Worm (Caenorhabditis elegans) whole organism, L4 larva: ENCODE measurements around the gene F58B4.3.

Experiments used
- F10B5.3 ChIP-seq: sonication (generic microtip); optimal IDR thresholded peaks from 2 replicates; lab custom pipeline; 2016; ENCODE audit warnings: mild to moderate bottlenecking, missing genetic modification characterization, missing compliant biosample characterization
- F44E2.7 ChIP-seq: fragments of 200-800 bp; sonication (Bioruptor generic); IDR thresholded peaks from 2 replicates; pipeline ENCODE4 v2.1.2; 2022; ENCODE audit warnings: missing genetic modification characterization, missing compliant biosample characterization
- F49E8.2 ChIP-seq: sonication (generic microtip); optimal IDR thresholded peaks from 2 replicates; lab custom pipeline; 2016; ENCODE audit warnings: missing compliant biosample characterization, mild to moderate bottlenecking, missing genetic modification characterization, borderline replicate concordance
- R02D3.7 ChIP-seq: fragments of 150-350 bp; sonication (generic microtip); optimal IDR thresholded peaks from 3 replicates; lab custom pipeline; 2014; ENCODE audit warnings: missing biosample characterization, missing genetic modification characterization
- Y105C5A.15 ChIP-seq: fragments of 200-800 bp; sonication (Bioruptor generic); IDR thresholded peaks from 2 replicates; pipeline ENCODE4 v1.3.6; 2022; ENCODE audit warnings: missing genetic modification characterization, missing compliant biosample characterization
- Y5F2A.4 ChIP-seq: fragments of 200-800 bp; sonication (Bioruptor generic); optimal IDR thresholded peaks from 2 replicates; lab custom pipeline; 2018; ENCODE audit warnings: mild to moderate bottlenecking, missing genetic modification characterization, missing compliant biosample characterization
- Y75B8A.6 ChIP-seq: fragments of 200-800 bp; sonication (Bioruptor generic); IDR thresholded peaks from 2 replicates; pipeline ENCODE4 v1.3.6; 2022; ENCODE audit warnings: missing genetic modification reagents, missing genetic modification characterization, missing compliant biosample characterization
- ZK337.2 ChIP-seq: fragments of 200-800 bp; sonication (Bioruptor generic); IDR thresholded peaks from 2 replicates; pipeline ENCODE4 v1.3.6; 2022; ENCODE audit warnings: missing genetic modification reagents, missing genetic modification characterization, missing compliant biosample characterization
- aha-1 ChIP-seq: fragments of 150-350 bp; peaks from one replicate; lab custom pipeline; 2014; ENCODE audit warnings: missing biosample characterization, missing genetic modification characterization
- aly-2 ChIP-seq: sonication (generic microtip); optimal IDR thresholded peaks from 2 replicates; lab custom pipeline; 2018; ENCODE audit warnings: missing biosample characterization, missing genetic modification characterization
- ces-1 ChIP-seq: fragments of 150-350 bp; sonication (generic microtip); optimal IDR thresholded peaks from 4 replicates; lab custom pipeline; 2014; ENCODE audit warnings: missing biosample characterization, missing genetic modification reagents, missing genetic modification characterization
- cey-2 ChIP-seq: sonication (generic microtip); optimal IDR thresholded peaks from 3 replicates; lab custom pipeline; 2017; ENCODE audit warnings: missing genetic modification characterization, mild to moderate bottlenecking, missing compliant biosample characterization, antibody characterized with exemption, borderline replicate concordance; ENCODE audit not compliant: insufficient read depth
- daf-12 ChIP-seq: fragments of 150-350 bp; optimal IDR thresholded peaks from 2 replicates; lab custom pipeline; 2014; ENCODE audit warnings: missing biosample characterization, missing genetic modification reagents, missing genetic modification characterization
- daf-8 ChIP-seq: fragments of 200-800 bp; sonication (Bioruptor generic); IDR thresholded peaks from 2 replicates; pipeline ENCODE4 v1.3.6; 2022; ENCODE audit warnings: missing genetic modification characterization, missing compliant biosample characterization
- dmd-6 ChIP-seq: fragments of 200-800 bp; sonication (Bioruptor generic); IDR thresholded peaks from 2 replicates; pipeline ENCODE4 v1.3.6; 2022; ENCODE audit warnings: missing genetic modification reagents, missing genetic modification characterization, missing compliant biosample characterization
- dmd-8 ChIP-seq: fragments of 200-800 bp; sonication (Bioruptor generic); IDR thresholded peaks from 2 replicates; pipeline ENCODE4 v1.3.6; 2022; ENCODE audit warnings: missing genetic modification characterization, missing compliant biosample characterization
- dpl-1 ChIP-seq: fragments of 150-350 bp; optimal IDR thresholded peaks from 2 replicates; lab custom pipeline; 2014; ENCODE audit warnings: missing biosample characterization, missing genetic modification reagents, missing genetic modification characterization
- dve-1 ChIP-seq: sonication (generic microtip); optimal IDR thresholded peaks from 2 replicates; lab custom pipeline; 2017; ENCODE audit warnings: antibody characterized with exemption, mild to moderate bottlenecking, missing genetic modification characterization, missing compliant biosample characterization; ENCODE audit not compliant: insufficient read depth
- egl-27 ChIP-seq: sonication (generic microtip); optimal IDR thresholded peaks from 3 replicates; lab custom pipeline; 2017; ENCODE audit warnings: missing biosample characterization, missing genetic modification reagents, missing genetic modification characterization
- egl-43 ChIP-seq: fragments of 200-800 bp; sonication (Bioruptor generic); IDR thresholded peaks from 2 replicates; pipeline ENCODE4 v1.3.6; 2022; ENCODE audit warnings: missing genetic modification reagents, missing genetic modification characterization, missing compliant biosample characterization
- fos-1 ChIP-seq: fragments of 150-350 bp; optimal IDR thresholded peaks from 2 replicates; lab custom pipeline; 2014; ENCODE audit warnings: missing biosample characterization, missing genetic modification characterization
- hif-1 ChIP-seq, 2 experiments: sonication (generic microtip); optimal IDR thresholded peaks; 2 replicates each; lab custom pipeline; 2016 to 2017; ENCODE audit warnings: missing compliant biosample characterization in 2 of 2, missing genetic modification characterization in 2 of 2, missing genetic modification reagents in 2 of 2, missing genotype in 2 of 2, mild to moderate bottlenecking in 1 of 2
- hlh-30 ChIP-seq: sonication (generic microtip); optimal IDR thresholded peaks from 2 replicates; lab custom pipeline; 2017; ENCODE audit warnings: antibody characterized with exemption, mild to moderate bottlenecking, missing genetic modification characterization, missing compliant biosample characterization; ENCODE audit not compliant: insufficient read depth
- lim-7 ChIP-seq: fragments of 200-800 bp; sonication (Bioruptor generic); IDR thresholded peaks from 2 replicates; pipeline ENCODE4 v1.3.6; 2022; ENCODE audit warnings: missing genetic modification characterization, missing compliant biosample characterization
- lin-15B ChIP-seq: fragments of 150-350 bp; sonication (generic microtip); optimal IDR thresholded peaks from 3 replicates; lab custom pipeline; 2014; ENCODE audit warnings: missing biosample characterization, missing genetic modification characterization
- lsy-2 ChIP-seq, 2 experiments: fragments of 150-350 bp in 1 of 2; sonication (generic microtip) in 1 of 2; optimal IDR thresholded peaks; 2 replicates each; lab custom pipeline; 2014 to 2017; ENCODE audit warnings: missing biosample characterization in 2 of 2, missing genetic modification characterization in 2 of 2
- mdl-1 ChIP-seq, 2 experiments: fragments of 150-350 bp in 1 of 2; sonication (generic microtip) in 1 of 2; optimal IDR thresholded peaks; 2 replicates each; lab custom pipeline; 2014 to 2017; ENCODE audit warnings: missing biosample characterization in 2 of 2, missing genetic modification characterization in 2 of 2
- mep-1 ChIP-seq: fragments of 150-350 bp; sonication (generic microtip); optimal IDR thresholded peaks from 3 replicates; lab custom pipeline; 2014; ENCODE audit warnings: missing biosample characterization, missing genetic modification characterization
- mxl-2 ChIP-seq: fragments of 200-800 bp; sonication (Bioruptor generic); conservative IDR thresholded peaks from 2 replicates; pipeline ENCODE4 v1.3.6; 2022; ENCODE audit warnings: missing genetic modification reagents, missing genetic modification characterization, missing compliant biosample characterization
- mxl-3 ChIP-seq: fragments of 200-800 bp; sonication (Bioruptor generic); optimal IDR thresholded peaks from 2 replicates; lab custom pipeline; 2018; ENCODE audit warnings: mild to moderate bottlenecking, missing genetic modification characterization, missing compliant biosample characterization
- nhr-10 ChIP-seq: fragments of 150-350 bp; optimal IDR thresholded peaks from 2 replicates; lab custom pipeline; 2014; ENCODE audit warnings: missing biosample characterization, missing genetic modification characterization
- nhr-102 ChIP-seq: sonication (generic microtip); optimal IDR thresholded peaks from 2 replicates; lab custom pipeline; 2016; ENCODE audit warnings: mild to moderate bottlenecking, missing genetic modification characterization, moderate library complexity, missing compliant biosample characterization
- nhr-111 ChIP-seq: fragments of 200-800 bp; sonication (Bioruptor generic); optimal IDR thresholded peaks from 2 replicates; lab custom pipeline; 2018; ENCODE audit warnings: mild to moderate bottlenecking, missing genetic modification characterization, missing compliant biosample characterization
- nhr-25 ChIP-seq: sonication (generic microtip); optimal IDR thresholded peaks from 2 replicates; lab custom pipeline; 2017; ENCODE audit warnings: missing genetic modification characterization, mild to moderate bottlenecking, missing compliant biosample characterization, antibody characterized with exemption, moderate library complexity, borderline replicate concordance; ENCODE audit not compliant: insufficient read depth
- nhr-41 ChIP-seq: fragments of 200-800 bp; sonication (Bioruptor generic); IDR thresholded peaks from 2 replicates; pipeline ENCODE4 v1.3.6; 2022; ENCODE audit warnings: missing genetic modification reagents, missing genetic modification characterization, missing compliant biosample characterization
- nhr-48 ChIP-seq: sonication (generic microtip); optimal IDR thresholded peaks from 2 replicates; lab custom pipeline; 2016; ENCODE audit warnings: mild to moderate bottlenecking, missing genetic modification characterization, missing compliant biosample characterization
- nhr-6 ChIP-seq: fragments of 150-350 bp; optimal IDR thresholded peaks from 2 replicates; lab custom pipeline; 2014; ENCODE audit warnings: missing biosample characterization, missing genetic modification characterization
- nhr-77 ChIP-seq: fragments of 150-350 bp; optimal IDR thresholded peaks from 2 replicates; lab custom pipeline; 2014; ENCODE audit warnings: missing biosample characterization, missing genetic modification characterization
- pha-4 ChIP-seq, 2 experiments: fragments of 150-350 bp in 1 of 2; fragments of 200-800 bp in 1 of 2; sonication (Bioruptor generic) in 1 of 2; IDR thresholded peaks in 1 of 2; optimal IDR thresholded peaks in 1 of 2; 2 replicates each; pipeline versions ENCODE4 v1.3.6 to Lab custom; 2014 to 2022; ENCODE audit warnings: missing genetic modification characterization in 2 of 2, missing genetic modification reagents in 2 of 2, missing biosample characterization in 1 of 2, missing compliant biosample characterization in 1 of 2
- php-3 ChIP-seq: fragments of 200-800 bp; sonication (Bioruptor generic); IDR thresholded peaks from 2 replicates; pipeline ENCODE4 v1.3.6; 2022; ENCODE audit warnings: missing genetic modification reagents, missing genetic modification characterization, missing compliant biosample characterization
- saeg-2 ChIP-seq: fragments of 200-800 bp; sonication (Bioruptor generic); IDR thresholded peaks from 2 replicates; pipeline ENCODE4 v1.3.6; 2022; ENCODE audit warnings: missing genetic modification reagents, missing genetic modification characterization, missing compliant biosample characterization
- sdz-12 ChIP-seq: fragments of 200-800 bp; sonication (Bioruptor generic); optimal IDR thresholded peaks from 2 replicates; lab custom pipeline; 2018; ENCODE audit warnings: mild to moderate bottlenecking, missing genetic modification characterization, missing compliant biosample characterization
- snpc-1.2 ChIP-seq: fragments of 200-800 bp; sonication (Bioruptor generic); IDR thresholded peaks from 2 replicates; pipeline ENCODE4 v1.3.6; 2022; ENCODE audit warnings: missing genetic modification reagents, missing genetic modification characterization, missing compliant biosample characterization
- spr-3 ChIP-seq: fragments of 200-800 bp; sonication (Bioruptor generic); optimal IDR thresholded peaks from 2 replicates; lab custom pipeline; 2018; ENCODE audit warnings: mild to moderate bottlenecking, missing genetic modification characterization, missing compliant biosample characterization
- unc-39 ChIP-seq: sonication (generic microtip); optimal IDR thresholded peaks from 2 replicates; lab custom pipeline; 2017; ENCODE audit warnings: missing biosample characterization, missing genetic modification characterization
- unc-62 ChIP-seq, 3 experiments: fragments of 150-350 bp in 1 of 3; sonication (generic microtip); optimal IDR thresholded peaks in 2 of 3; peaks in 1 of 3; 1 replicate in 1 of 3; 2 replicates in 2 of 3; lab custom pipeline; 2014 to 2017; ENCODE audit warnings: missing biosample characterization in 3 of 3, missing genetic modification characterization in 3 of 3, missing genetic modification reagents in 3 of 3, missing genotype in 1 of 3
- vab-7 ChIP-seq: fragments of 200-800 bp; sonication (Bioruptor generic); IDR thresholded peaks from 2 replicates; pipeline ENCODE4 v1.3.6; 2022; ENCODE audit warnings: missing genetic modification reagents, missing genetic modification characterization, missing compliant biosample characterization
- zip-11 ChIP-seq: fragments of 200-800 bp; sonication (Bioruptor generic); IDR thresholded peaks from 2 replicates; pipeline ENCODE4 v1.3.6; 2022; ENCODE audit warnings: missing genetic modification characterization, missing compliant biosample characterization
- ztf-11 ChIP-seq: fragments of 150-350 bp; optimal IDR thresholded peaks from 2 replicates; lab custom pipeline; 2014; ENCODE audit warnings: missing biosample characterization, missing genetic modification characterization
- ztf-7 ChIP-seq: fragments of 150-350 bp; optimal IDR thresholded peaks from 2 replicates; lab custom pipeline; 2014; ENCODE audit warnings: missing biosample characterization, missing genetic modification characterization

F58B4.3 gene

DNA sequence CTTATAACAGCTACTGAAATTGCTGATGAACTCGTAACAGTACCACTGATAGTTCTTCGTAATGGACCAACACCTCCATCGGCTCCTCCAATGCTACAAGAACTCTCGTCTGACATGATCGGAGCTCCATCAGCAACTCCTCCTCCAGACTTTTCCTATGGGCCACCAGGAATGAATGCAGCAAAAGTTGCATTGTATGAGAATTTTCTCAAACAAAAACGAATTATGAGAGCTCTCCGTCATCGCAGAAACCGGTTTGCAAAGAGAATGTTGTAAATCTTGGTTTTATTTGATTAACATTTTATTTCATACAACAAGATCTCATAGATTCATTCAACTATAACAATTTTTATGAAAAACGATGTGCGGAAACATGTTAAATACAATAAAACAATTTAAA is 42.0 kb upstream of the F58B4.3 start (continued):
- no peak for TF ChIP-seq mxl-3
- no peak for TF ChIP-seq php-3
- TF ChIP-seq Y75B8A.6 (GFP tag; lab: Robert Waterston, UW) = peak; percentile 61; the same call in 1 of the 2 replicates
- TF ChIP-seq F44E2.7 (GFP tag; lab: Robert Waterston, UW) = no peak
- no peak for TF ChIP-seq nhr-41 (GFP tag; lab: Robert Waterston, UW)
- no peak for TF ChIP-seq hlh-30
- TF ChIP-seq Y5F2A.4 (GFP tag; lab: Kevin White, UChicago) = no peak
- no peak for TF ChIP-seq zip-11 (GFP tag; lab: Robert Waterston, UW)
- TF ChIP-seq dve-1 = peak; percentile 54
- no peak for TF ChIP-seq ZK337.2 (GFP tag; lab: Robert Waterston, UW)
- no peak for TF ChIP-seq dmd-6 (GFP tag; lab: Robert Waterston, UW)
- TF ChIP-seq dmd-8 (GFP tag; lab: Robert Waterston, UW) = no peak
- no peak for TF ChIP-seq unc-39 (tag; lab: Kevin White, UChicago)
- TF ChIP-seq lin-15B (tag; lab: Kevin White, UChicago) = no peak
- peak; percentile 17 for TF ChIP-seq spr-3 (GFP tag; lab: Kevin White, UChicago)
- TF ChIP-seq nhr-111 (GFP tag; lab: Kevin White, UChicago) = no peak
- TF ChIP-seq R02D3.7 = no peak
- no peak for TF ChIP-seq dpl-1
- no peak for TF ChIP-seq Y105C5A.15 (GFP tag; lab: Robert Waterston, UW)
- TF ChIP-seq F10B5.3 (tag; lab: Kevin White, UChicago) = no peak
- no peak for TF ChIP-seq pha-4 (GFP tag; IDR thresholded peaks at IDR 0.05; lab: Robert Waterston, UW)
- no peak for TF ChIP-seq pha-4 (tag; optimal IDR thresholded peaks at IDR 0.05; lab: Kevin White, UChicago)
- no peak for TF ChIP-seq ztf-11 (tag; lab: Kevin White, UChicago)
- no peak for TF ChIP-seq aly-2
- TF ChIP-seq ces-1 (GFP tag; lab: Kevin White, UChicago) = no peak
- no peak for TF ChIP-seq aha-1 (tag; lab: Kevin White, UChicago)
- TF ChIP-seq lsy-2 (tag; optimal IDR thresholded peaks at IDR 0.05; lab: Kevin White, UChicago) = peak in 1 of 2 experiments; percentile 18
- TF ChIP-seq nhr-48 = no peak
- peak; percentile 74; the same call in 1 of the 2 replicates for TF ChIP-seq egl-43
- no peak for TF ChIP-seq cey-2 (tag; lab: Kevin White, UChicago)
- no peak for TF ChIP-seq F49E8.2 (tag; lab: Kevin White, UChicago)
- no peak for TF ChIP-seq nhr-25 (tag; lab: Kevin White, UChicago)
- no peak for TF ChIP-seq mep-1 (tag; lab: Kevin White, UChicago)
- TF ChIP-seq nhr-10 (tag; lab: Kevin White, UChicago) = no peak
- TF ChIP-seq sdz-12 = no peak
- TF ChIP-seq egl-27 = no peak
- no peak for TF ChIP-seq nhr-6 (tag; lab: Kevin White, UChicago)
- TF ChIP-seq nhr-77 (tag; lab: Kevin White, UChicago) = no peak
- peak; percentile 66 for TF ChIP-seq nhr-102 (tag; lab: Kevin White, UChicago)
- TF ChIP-seq mdl-1 (tag; optimal IDR thresholded peaks at IDR 0.05; lab: Kevin White, UChicago) = no peak
- no peak for TF ChIP-seq lim-7
- TF ChIP-seq hif-1 (tag; optimal IDR thresholded peaks at IDR 0.05; lab: Kevin White, UChicago) = peak in 1 of 2 experiments; percentile 14
- TF ChIP-seq snpc-1.2 (GFP tag; lab: Robert Waterston, UW) = no peak; the same call in 1 of the 2 replicates
- TF ChIP-seq mxl-2 (GFP tag; lab: Robert Waterston, UW) = no peak
- TF ChIP-seq daf-8 (GFP tag; lab: Robert Waterston, UW) = no peak
- no peak for TF ChIP-seq saeg-2 (GFP tag; lab: Robert Waterston, UW)
- TF ChIP-seq unc-62 (GFP tag; optimal IDR thresholded peaks at IDR 0.05 in 1 of 2; lab: Kevin White, UChicago) = no peak
- TF ChIP-seq unc-62 (tag; optimal IDR thresholded peaks at IDR 0.05; lab: Kevin White, UChicago) = no peak
- no peak for TF ChIP-seq fos-1 (tag; lab: Kevin White, UChicago)
- no peak for TF ChIP-seq vab-7 (GFP tag; lab: Robert Waterston, UW)
- TF ChIP-seq ztf-7 (tag; lab: Kevin White, UChicago) = no peak
- no peak for TF ChIP-seq daf-12 (tag; lab: Kevin White, UChicago)
